Worm (Caenorhabditis elegans) whole organism, late embryonic: ENCODE results near the gene F32D1.11.
A peak's percentile ranks its signal among the peaks of the same experiment; 100 is the strongest.

Experiments used
- C08G9.2 ChIP-seq: sonication (generic microtip); optimal IDR thresholded peaks from 2 replicates; lab custom pipeline; 2016; ENCODE audit warnings: mild to moderate bottlenecking, missing genetic modification characterization, moderate library complexity, missing compliant biosample characterization
- K02D7.2 ChIP-seq: sonication (generic microtip); optimal IDR thresholded peaks from 2 replicates; lab custom pipeline; 2017; ENCODE audit warnings: mild to moderate bottlenecking, missing genetic modification characterization, missing compliant biosample characterization
- K09A11.1 ChIP-seq: sonication (generic microtip); optimal IDR thresholded peaks from 2 replicates; lab custom pipeline; 2017; ENCODE audit warnings: antibody characterized with exemption, mild to moderate bottlenecking, missing genetic modification characterization, missing compliant biosample characterization; ENCODE audit not compliant: insufficient read depth
- T23F11.4 ChIP-seq: fragments of 200-800 bp; sonication (Bioruptor generic); optimal IDR thresholded peaks from 2 replicates; lab custom pipeline; 2018; ENCODE audit warnings: mild to moderate bottlenecking, missing genetic modification characterization, missing compliant biosample characterization
- ahr-1 ChIP-seq: sonication (generic microtip); optimal IDR thresholded peaks from 2 replicates; lab custom pipeline; 2016; ENCODE audit warnings: missing genetic modification characterization, missing compliant biosample characterization
- ceh-14 ChIP-seq: sonication (generic microtip); optimal IDR thresholded peaks from 2 replicates; lab custom pipeline; 2016; ENCODE audit warnings: missing genotype, missing genetic modification characterization, missing compliant biosample characterization
- ceh-19 ChIP-seq: fragments of 200-800 bp; sonication (Bioruptor generic); optimal IDR thresholded peaks from 2 replicates; lab custom pipeline; 2018; ENCODE audit warnings: mild to moderate bottlenecking, missing genetic modification characterization, missing compliant biosample characterization
- ceh-30 ChIP-seq: fragments of 150-350 bp; optimal IDR thresholded peaks from 2 replicates; lab custom pipeline; 2014; ENCODE audit warnings: missing biosample characterization, missing genetic modification characterization
- ceh-31 ChIP-seq: sonication (generic microtip); optimal IDR thresholded peaks from 2 replicates; lab custom pipeline; 2016; ENCODE audit warnings: missing genetic modification characterization, missing compliant biosample characterization
- ceh-34 ChIP-seq: sonication (generic microtip); optimal IDR thresholded peaks from 2 replicates; lab custom pipeline; 2016; ENCODE audit warnings: mild to moderate bottlenecking, missing genetic modification characterization, missing compliant biosample characterization
- ceh-9 ChIP-seq: sonication (generic microtip); optimal IDR thresholded peaks from 2 replicates; lab custom pipeline; 2016; ENCODE audit warnings: mild to moderate bottlenecking, missing genetic modification characterization, inconsistent platforms, missing compliant biosample characterization
- elt-2 ChIP-seq: sonication (generic microtip); optimal IDR thresholded peaks from 2 replicates; lab custom pipeline; 2016; ENCODE audit warnings: missing genetic modification reagents, missing genetic modification characterization, missing compliant biosample characterization
- ets-4 ChIP-seq: sonication (generic microtip); optimal IDR thresholded peaks from 2 replicates; lab custom pipeline; 2016; ENCODE audit warnings: missing genetic modification characterization, missing compliant biosample characterization
- eyg-1 ChIP-seq: sonication (generic microtip); optimal IDR thresholded peaks from 2 replicates; lab custom pipeline; 2016; ENCODE audit warnings: missing genotype, missing genetic modification characterization, missing compliant biosample characterization
- fkh-10 ChIP-seq: fragments of 150-350 bp; optimal IDR thresholded peaks from 2 replicates; lab custom pipeline; 2014; ENCODE audit warnings: missing biosample characterization, missing genetic modification reagents, missing genetic modification characterization
- fkh-6 ChIP-seq: sonication (generic microtip); optimal IDR thresholded peaks from 2 replicates; lab custom pipeline; 2016; ENCODE audit warnings: missing genetic modification characterization, missing compliant biosample characterization
- hlh-13 ChIP-seq: fragments of 200-800 bp; sonication (Bioruptor generic); optimal IDR thresholded peaks from 2 replicates; lab custom pipeline; 2018; ENCODE audit warnings: mild to moderate bottlenecking, missing genetic modification characterization, missing compliant biosample characterization
- hlh-30 ChIP-seq: sonication (generic microtip); optimal IDR thresholded peaks from 2 replicates; lab custom pipeline; 2017; ENCODE audit warnings: antibody characterized with exemption, missing genetic modification characterization, missing compliant biosample characterization; ENCODE audit not compliant: insufficient read depth
- nfya-1 ChIP-seq: sonication (generic microtip); optimal IDR thresholded peaks from 2 replicates; lab custom pipeline; 2017; ENCODE audit warnings: missing genetic modification characterization, mild to moderate bottlenecking, missing compliant biosample characterization, antibody characterized with exemption, moderate library complexity
- nhr-11 ChIP-seq: fragments of 150-350 bp; optimal IDR thresholded peaks from 2 replicates; lab custom pipeline; 2014; ENCODE audit warnings: missing biosample characterization, missing genetic modification characterization
- npax-4 ChIP-seq: sonication (generic microtip); optimal IDR thresholded peaks from 2 replicates; lab custom pipeline; 2016; ENCODE audit warnings: missing genetic modification characterization, missing compliant biosample characterization
- pag-3 ChIP-seq: sonication (generic microtip); optimal IDR thresholded peaks from 2 replicates; lab custom pipeline; 2016; ENCODE audit warnings: missing compliant biosample characterization, missing genetic modification characterization, borderline replicate concordance
- pat-9 ChIP-seq: fragments of 200-800 bp; sonication (Bioruptor generic); optimal IDR thresholded peaks from 2 replicates; lab custom pipeline; 2018; ENCODE audit warnings: mild to moderate bottlenecking, missing genetic modification characterization, moderate library complexity, missing compliant biosample characterization
- pax-1 ChIP-seq: fragments of 150-350 bp; optimal IDR thresholded peaks from 2 replicates; lab custom pipeline; 2014; ENCODE audit warnings: missing biosample characterization, missing genetic modification characterization
- rnt-1 ChIP-seq: sonication (generic microtip); optimal IDR thresholded peaks from 2 replicates; lab custom pipeline; 2016; ENCODE audit warnings: missing genetic modification characterization, missing compliant biosample characterization
- sdc-2 ChIP-seq: sonication (generic microtip); optimal IDR thresholded peaks from 2 replicates; lab custom pipeline; 2016; ENCODE audit warnings: missing genotype, missing genetic modification characterization, missing compliant biosample characterization
- sox-2 ChIP-seq: fragments of 200-800 bp; sonication (Bioruptor generic); IDR thresholded peaks from 2 replicates; pipeline ENCODE4 v1.3.6; 2022; ENCODE audit warnings: missing genetic modification reagents, missing genetic modification characterization, missing compliant biosample characterization
- sox-4 ChIP-seq: sonication (generic microtip); optimal IDR thresholded peaks from 2 replicates; lab custom pipeline; 2017; ENCODE audit warnings: mild to moderate bottlenecking, missing genetic modification characterization, inconsistent platforms, missing compliant biosample characterization
- syd-9 ChIP-seq: sonication (generic microtip); optimal IDR thresholded peaks from 2 replicates; lab custom pipeline; 2016; ENCODE audit warnings: mild to moderate bottlenecking, missing genetic modification characterization, moderate library complexity, missing compliant biosample characterization
- tbx-2 ChIP-seq: sonication (generic microtip); optimal IDR thresholded peaks from 2 replicates; lab custom pipeline; 2016; ENCODE audit warnings: missing genetic modification characterization, missing compliant biosample characterization
- tbx-7 ChIP-seq: sonication (generic microtip); optimal IDR thresholded peaks from 2 replicates; lab custom pipeline; 2016; ENCODE audit warnings: missing genotype, missing genetic modification characterization, missing compliant biosample characterization
- unc-42 ChIP-seq: sonication (generic microtip); optimal IDR thresholded peaks from 2 replicates; lab custom pipeline; 2016; ENCODE audit warnings: missing genotype, missing genetic modification characterization, missing compliant biosample characterization

F32D1.11 gene

DNA sequence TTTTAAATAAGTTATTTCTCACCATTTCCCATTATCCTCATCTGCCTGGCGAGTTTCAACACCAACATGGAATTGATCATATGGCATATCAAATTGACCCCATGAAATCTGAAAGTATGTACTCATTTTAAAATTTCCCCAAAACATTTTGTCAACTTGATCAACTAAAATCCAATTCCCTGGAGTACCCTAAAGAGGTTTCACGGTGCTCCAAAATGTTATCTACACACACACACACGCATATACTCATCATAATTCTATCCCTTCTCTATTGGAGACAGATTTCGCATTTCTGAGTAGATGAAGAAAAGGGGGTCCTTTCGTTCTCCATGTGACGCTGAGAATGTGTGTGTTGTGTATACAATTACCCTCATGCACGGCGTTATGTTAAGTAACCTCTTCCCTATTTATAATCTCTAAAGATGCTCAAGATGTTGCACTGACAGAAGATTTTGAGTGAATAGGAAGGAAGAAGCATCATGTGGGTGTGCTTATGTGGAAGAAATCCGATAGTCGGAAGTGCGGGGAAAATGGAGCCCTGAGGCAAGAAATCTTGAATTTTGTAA lies 10.2 kb downstream of the F32D1.11 start:
- TF ChIP-seq rnt-1 (tag; lab: Kevin White, UChicago) (no peak), unc-42 (tag; lab: Kevin White, UChicago) (peak; percentile 85), ceh-34 (peak; percentile 59)

ce11 chrV:4346799-4347198 lies 19.5 kb downstream of the F32D1.11 start, which contains the start of gene mcm-7:
TSS of gene mcm-7 (plus strand) at chrV:4347166.
- TF ChIP-seq pag-3 (tag; lab: Kevin White, UChicago): no peak
- peak; percentile 9 for TF ChIP-seq elt-2 (tag; lab: Kevin White, UChicago)
- TF ChIP-seq ceh-14 (tag; lab: Kevin White, UChicago): no peak
- TF ChIP-seq ceh-31 (tag; lab: Kevin White, UChicago): peak; percentile 40
- TF ChIP-seq pax-1: peak; percentile 26
- peak; percentile 55 for TF ChIP-seq nfya-1 (tag; lab: Kevin White, UChicago)
- peak; percentile 29 for TF ChIP-seq tbx-2 (tag; lab: Kevin White, UChicago)
- no peak for TF ChIP-seq sdc-2 (tag; lab: Kevin White, UChicago)
- TF ChIP-seq ceh-19 (GFP tag; lab: Kevin White, UChicago): no peak
- no peak for TF ChIP-seq ahr-1

DNA sequence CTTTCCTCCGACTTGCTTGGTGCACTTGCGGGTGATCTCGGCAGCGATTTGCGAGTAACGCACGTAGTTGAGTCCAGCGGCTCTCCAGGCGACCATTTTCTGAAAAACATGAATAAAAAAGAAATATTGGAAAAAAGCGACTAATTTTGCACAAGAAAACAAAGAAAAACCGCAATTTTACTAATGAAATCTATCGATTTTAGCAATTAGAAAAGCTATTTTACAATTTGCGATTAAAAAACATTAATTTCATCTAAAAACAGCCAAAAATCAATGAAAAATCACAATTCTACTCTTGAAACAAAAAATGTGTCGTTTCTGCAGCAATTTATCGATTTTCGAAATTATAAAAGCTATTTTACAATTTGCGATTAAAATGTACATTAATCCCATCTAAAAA lies 20.0 kb downstream of the F32D1.11 start, which contains the start of gene hpo-18:
TSS of gene hpo-18 (minus strand) at position 101 of the 400 bp plus-strand sequence.
- TF ChIP-seq C08G9.2 (no peak), pat-9 (no peak), npax-4 (tag; lab: Kevin White, UChicago) (no peak), hlh-30 (tag; lab: Kevin White, UChicago) (no peak), sox-4 (tag; lab: Kevin White, UChicago) (no peak), ets-4 (tag; lab: Kevin White, UChicago) (no peak), ceh-9 (no peak)
- TF ChIP-seq, all 69 proteins: peak for 0

- TF ChIP-seq fkh-6 (tag; lab: Kevin White, UChicago) (no peak), nhr-11 (tag; lab: Kevin White, UChicago) (no peak), sox-2 (GFP tag; lab: Robert Waterston, UW) (no peak), K02D7.2 (tag; lab: Kevin White, UChicago) (no peak)
Observed at ce11 chrV:4345714-4346113, 20.6 kb downstream of the F32D1.11 start, which contains the start of gene figl-1. TSS of gene figl-1 (minus strand) at chrV:4345999.

DNA sequence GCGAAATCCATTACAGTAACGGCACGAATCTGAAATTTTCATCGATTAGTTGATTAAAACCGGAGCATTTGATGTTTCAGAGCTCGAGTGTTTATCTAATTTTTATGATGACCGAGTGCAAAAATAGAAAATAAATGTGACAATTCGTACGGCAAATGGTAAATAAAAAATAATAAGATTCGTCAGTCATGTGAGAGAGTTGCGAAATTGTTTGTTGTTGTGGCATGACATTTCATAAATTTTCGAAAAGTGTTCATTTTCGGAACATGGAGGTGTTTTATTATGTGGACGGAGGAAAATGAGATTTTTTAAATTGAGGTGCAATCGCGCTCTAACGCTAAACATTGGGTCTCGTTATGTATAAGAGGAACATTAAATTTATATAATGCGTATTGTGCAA lies 24.6 kb downstream of the F32D1.11 start:
- TF ChIP-seq T23F11.4 (GFP tag; lab: Kevin White, UChicago) (no peak), ceh-19 (GFP tag; lab: Kevin White, UChicago) (no peak)

DNA sequence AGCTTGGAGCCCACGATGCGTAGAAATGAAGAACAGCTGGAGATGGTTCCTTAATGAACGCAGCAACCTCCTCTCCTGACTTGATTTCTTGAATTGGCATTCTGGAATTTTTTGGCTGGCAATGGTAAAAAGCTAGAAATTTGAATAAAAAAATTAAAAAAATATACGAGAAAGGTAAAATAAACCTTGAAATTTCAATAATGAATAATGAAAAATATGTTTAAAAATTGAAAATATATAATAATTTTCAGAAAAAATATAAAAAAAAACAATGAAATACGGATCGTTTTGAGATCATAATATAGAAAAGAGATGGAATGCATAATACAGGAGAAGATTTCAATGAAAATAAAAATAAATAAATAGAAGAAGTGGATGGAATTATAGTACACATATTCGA lies 25.1 kb downstream of the F32D1.11 start, which contains the start of gene glrx-3:
TSS of gene glrx-3 (minus strand) at position 101 of the 400 bp plus-strand sequence.
- no peak for TF ChIP-seq fkh-10 (GFP tag; lab: Kevin White, UChicago)
- no peak for TF ChIP-seq K09A11.1 (tag; lab: Kevin White, UChicago)
- no peak for TF ChIP-seq npax-4 (tag; lab: Kevin White, UChicago)
- TF ChIP-seq hlh-13 (GFP tag; lab: Kevin White, UChicago): no peak

DNA sequence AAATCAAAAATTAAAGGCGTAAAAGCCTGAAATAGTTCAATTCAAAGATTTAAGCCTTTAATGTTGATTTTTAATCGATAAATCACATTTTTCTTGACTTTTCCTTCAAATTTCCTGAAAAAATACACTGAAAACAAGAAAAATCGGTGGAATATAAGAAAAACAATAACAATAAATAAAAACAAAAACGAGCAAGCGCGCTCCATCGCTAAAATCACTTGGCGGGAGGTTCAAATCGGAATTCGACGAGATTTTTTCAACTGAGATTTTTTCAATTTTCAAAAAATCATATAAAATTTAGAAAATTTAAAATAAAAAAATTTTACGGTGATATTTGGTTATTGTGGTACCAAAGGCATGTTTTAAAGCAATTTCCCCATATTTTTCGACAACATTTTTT lies 26.9 kb downstream of the F32D1.11 start:
- no peak for TF ChIP-seq ceh-30 (tag; lab: Kevin White, UChicago)
- no peak for TF ChIP-seq tbx-7 (tag; lab: Kevin White, UChicago)
- TF ChIP-seq hlh-30 (tag; lab: Kevin White, UChicago): no peak
- TF ChIP-seq eyg-1 (tag; lab: Kevin White, UChicago): no peak
- TF ChIP-seq syd-9: no peak
- TF ChIP-seq, all 69 proteins: peak for 0
